Fruit fly (Drosophila melanogaster): ENCODE data around the gene Cpr62Bb.
A peak's percentile ranks its signal among the peaks of the same experiment; 100 is the strongest.

The Cpr62Bb gene

DNA sequence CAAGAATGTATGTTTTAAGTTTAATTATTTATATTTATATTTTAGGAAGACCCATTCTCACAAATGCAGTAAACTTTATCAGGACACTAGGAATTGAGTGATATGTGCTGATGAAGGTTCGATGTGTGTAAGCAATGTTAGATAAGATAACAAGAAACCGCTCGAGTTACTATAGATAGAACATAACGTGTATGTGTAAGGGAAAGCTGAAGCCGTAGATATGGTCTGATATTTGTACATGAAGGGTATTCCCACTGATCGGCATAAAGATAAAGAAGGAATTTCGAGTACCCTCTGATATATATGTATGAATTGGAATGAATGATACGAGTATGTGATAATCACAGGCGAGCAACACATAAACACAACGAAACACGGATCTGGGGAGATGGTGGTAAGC is 50.9 kb downstream of the Cpr62Bb start:
- TF ChIP-seq grn (GFP tag; optimal IDR thresholded peaks at IDR 0.05) (peak; percentile 98), exex (tag; optimal IDR thresholded peaks at IDR 0.05) (peak; percentile 68), wek (GFP tag; optimal IDR thresholded peaks at IDR 0.05) (peak; percentile 95), z (GFP tag; IDR thresholded peaks at IDR 0.05) (peak; percentile 13; the same call in 1 of the 3 replicates), CG6765 (GFP tag; optimal IDR thresholded peaks at IDR 0.05) (no peak), Poxn (GFP tag; IDR thresholded peaks at IDR 0.05) (no peak), Lpt (GFP tag; optimal IDR thresholded peaks at IDR 0.05) (no peak), CG16815 (GFP tag; optimal IDR thresholded peaks at IDR 0.05) (no peak), cg (GFP tag; optimal IDR thresholded peaks at IDR 0.05) (peak; percentile 28), stwl (tag; optimal IDR thresholded peaks at IDR 0.05) (no peak), CG17829 (tag; optimal IDR thresholded peaks at IDR 0.05) (no peak), ap (GFP tag; IDR thresholded peaks at IDR 0.05) (no peak), sd (tag; optimal IDR thresholded peaks at IDR 0.05) (peak; percentile 99), CG10543 (GFP tag; optimal IDR thresholded peaks at IDR 0.05) (no peak), GATAe (GFP tag; conservative IDR thresholded peaks at IDR 0.05) (peak; percentile 73), CG17186 (GFP tag; optimal IDR thresholded peaks at IDR 0.05) (no peak), CG17361 (GFP tag; IDR thresholded peaks at IDR 0.05) (no peak), CG34376 (GFP tag; optimal IDR thresholded peaks at IDR 0.05) (peak; percentile 82), mirr (GFP tag; optimal IDR thresholded peaks at IDR 0.05) (peak; percentile 72)
